Worm (Caenorhabditis elegans) whole organism, early embryonic: ENCODE data around the gene F41E6.7.

Source experiments
- B0310.2 ChIP-seq: sonication (generic microtip); optimal IDR thresholded peaks from 2 replicates; lab custom pipeline; 2016; ENCODE audit warnings: mild to moderate bottlenecking, missing genetic modification characterization, missing compliant biosample characterization
- F13C5.2 ChIP-seq: sonication (generic microtip); optimal IDR thresholded peaks from 2 replicates; lab custom pipeline; 2017; ENCODE audit warnings: mild to moderate bottlenecking, missing genetic modification characterization, inconsistent platforms, missing compliant biosample characterization
- aly-1 ChIP-seq: sonication (generic microtip); optimal IDR thresholded peaks from 2 replicates; lab custom pipeline; 2016; ENCODE audit warnings: missing genetic modification characterization, missing compliant biosample characterization
- ama-1 ChIP-seq: fragments of 150-350 bp; optimal IDR thresholded peaks from 2 replicates; lab custom pipeline; 2014
- ceh-13 ChIP-seq: fragments of 200-800 bp; sonication (Bioruptor generic); optimal IDR thresholded peaks from 2 replicates; lab custom pipeline; 2018; ENCODE audit warnings: mild to moderate bottlenecking, missing genetic modification characterization, missing compliant biosample characterization
- ceh-36 ChIP-seq: sonication (generic microtip); optimal IDR thresholded peaks from 2 replicates; lab custom pipeline; 2016; ENCODE audit warnings: missing genetic modification characterization, inconsistent platforms, missing compliant biosample characterization
- ets-7 ChIP-seq: sonication (generic microtip); optimal IDR thresholded peaks from 2 replicates; lab custom pipeline; 2016; ENCODE audit warnings: missing genotype, missing genetic modification characterization, missing compliant biosample characterization
- flt-1 ChIP-seq: fragments of 200-800 bp; sonication (Bioruptor generic); IDR thresholded peaks from 2 replicates; pipeline ENCODE4 v1.3.6; 2022; ENCODE audit warnings: missing genetic modification characterization, missing compliant biosample characterization
- hmbx-1 ChIP-seq: sonication (generic microtip); optimal IDR thresholded peaks from 2 replicates; lab custom pipeline; 2016; ENCODE audit warnings: mild to moderate bottlenecking, missing genetic modification characterization, missing compliant biosample characterization
- hmg-4 ChIP-seq: fragments of 200-800 bp; sonication (Bioruptor generic); optimal IDR thresholded peaks from 2 replicates; lab custom pipeline; 2018; ENCODE audit warnings: mild to moderate bottlenecking, missing genetic modification characterization, missing compliant biosample characterization
- hnd-1 ChIP-seq: sonication (generic microtip); optimal IDR thresholded peaks from 2 replicates; lab custom pipeline; 2016; ENCODE audit warnings: missing genetic modification characterization, missing compliant biosample characterization
- pes-1 ChIP-seq: fragments of 200-800 bp; sonication (Bioruptor generic); IDR thresholded peaks from 2 replicates; pipeline ENCODE4 v1.3.6; 2022; ENCODE audit warnings: missing genetic modification reagents, missing genetic modification characterization, missing compliant biosample characterization
- scrt-1 ChIP-seq: fragments of 200-800 bp; sonication (Bioruptor generic); IDR thresholded peaks from 2 replicates; pipeline ENCODE4 v1.3.6; 2022; ENCODE audit warnings: missing genetic modification characterization, missing compliant biosample characterization
- sea-1 ChIP-seq: fragments of 200-800 bp; sonication (Bioruptor generic); conservative IDR thresholded peaks from 2 replicates; pipeline ENCODE4 v1.3.6; 2022; ENCODE audit warnings: missing genetic modification characterization, missing compliant biosample characterization
- tbx-11 ChIP-seq: fragments of 200-800 bp; sonication (Bioruptor generic); IDR thresholded peaks from 2 replicates; pipeline ENCODE4 v1.3.6; 2022; ENCODE audit warnings: missing genetic modification characterization, missing compliant biosample characterization
- tbx-37 ChIP-seq: fragments of 200-800 bp; sonication (Bioruptor generic); conservative IDR thresholded peaks from 2 replicates; pipeline ENCODE4 v1.3.6; 2022; ENCODE audit warnings: missing genetic modification reagents, missing genetic modification characterization, missing compliant biosample characterization
- tra-4 ChIP-seq: sonication (generic microtip); optimal IDR thresholded peaks from 2 replicates; lab custom pipeline; 2017; ENCODE audit warnings: missing genetic modification characterization, missing compliant biosample characterization

The F41E6.7 gene

ce11 chrV:8622314-8622713, 23.2 kb upstream of the F41E6.7 start, which contains the start of gene F41E6.1:
F41E6.1 (plus strand) TSS chrV:8622614.
- no peak for TF ChIP-seq ceh-13
- no peak for TF ChIP-seq B0310.2 (tag; lab: Kevin White, UChicago)
- TF ChIP-seq aly-1 (tag; lab: Kevin White, UChicago): no peak
- no peak for TF ChIP-seq ama-1 (lab: Kevin White, UChicago)

DNA sequence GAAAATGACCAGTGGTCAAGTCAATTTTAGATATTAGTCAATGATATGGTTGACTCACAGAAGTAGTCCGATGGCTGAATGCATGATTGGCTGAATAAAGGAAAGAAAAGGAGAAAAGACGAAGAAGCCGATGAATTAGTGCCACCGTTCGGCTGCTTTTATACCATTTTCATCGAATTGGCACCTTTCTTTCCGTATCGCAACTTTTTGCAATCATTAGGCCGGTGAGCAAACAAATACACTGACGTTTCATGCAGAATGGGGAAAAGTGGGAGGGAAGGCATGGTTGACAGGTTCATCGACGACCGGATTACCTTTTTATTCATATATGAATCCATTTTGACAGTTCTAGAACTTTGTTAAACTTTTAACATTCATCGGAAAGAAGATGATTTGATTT, 22.1 kb upstream of the F41E6.7 start, which contains the start of gene idpc-2:
idpc-2 (minus strand) TSS at position 101 of the 400 bp plus-strand sequence.
- TF ChIP-seq aly-1 (tag; lab: Kevin White, UChicago) (no peak), B0310.2 (tag; lab: Kevin White, UChicago) (no peak), scrt-1 (GFP tag; lab: Robert Waterston, UW) (no peak), pes-1 (GFP tag; lab: Robert Waterston, UW) (no peak), F13C5.2 (tag; lab: Kevin White, UChicago) (no peak), tbx-37 (GFP tag; lab: Robert Waterston, UW) (no peak), ama-1 (lab: Kevin White, UChicago) (no peak), ceh-36 (tag; lab: Kevin White, UChicago) (no peak), tbx-11 (GFP tag; lab: Robert Waterston, UW) (no peak), ets-7 (tag; lab: Kevin White, UChicago) (no peak), hnd-1 (tag; lab: Kevin White, UChicago) (no peak), tra-4 (no peak), sea-1 (GFP tag; lab: Robert Waterston, UW) (no peak), hmbx-1 (tag; lab: Kevin White, UChicago) (no peak), ceh-13 (no peak), hmg-4 (GFP tag; lab: Kevin White, UChicago) (no peak), flt-1 (GFP tag; lab: Robert Waterston, UW) (no peak)

ce11 chrV:8618738-8619137, 19.6 kb upstream of the F41E6.7 start, which contains the start of gene grd-5:
grd-5 (plus strand) TSS chrV:8619032.
- TF ChIP-seq F13C5.2 (tag; lab: Kevin White, UChicago): no peak
- TF ChIP-seq tra-4: no peak
- TF ChIP-seq hmg-4 (GFP tag; lab: Kevin White, UChicago): no peak
- TF ChIP-seq sea-1 (GFP tag; lab: Robert Waterston, UW): no peak
- TF ChIP-seq ets-7 (tag; lab: Kevin White, UChicago): no peak
- TF ChIP-seq ceh-36 (tag; lab: Kevin White, UChicago): no peak
- no peak for TF ChIP-seq pes-1 (GFP tag; lab: Robert Waterston, UW)
- TF ChIP-seq ama-1 (lab: Kevin White, UChicago): no peak
- TF ChIP-seq B0310.2 (tag; lab: Kevin White, UChicago): no peak
- TF ChIP-seq tbx-37 (GFP tag; lab: Robert Waterston, UW): no peak
- no peak for TF ChIP-seq ceh-13
- TF ChIP-seq hnd-1 (tag; lab: Kevin White, UChicago): no peak
- TF ChIP-seq tbx-11 (GFP tag; lab: Robert Waterston, UW): no peak
- no peak for TF ChIP-seq flt-1 (GFP tag; lab: Robert Waterston, UW)
- no peak for TF ChIP-seq scrt-1 (GFP tag; lab: Robert Waterston, UW)
- no peak for TF ChIP-seq hmbx-1 (tag; lab: Kevin White, UChicago)
- TF ChIP-seq aly-1 (tag; lab: Kevin White, UChicago): no peak

DNA sequence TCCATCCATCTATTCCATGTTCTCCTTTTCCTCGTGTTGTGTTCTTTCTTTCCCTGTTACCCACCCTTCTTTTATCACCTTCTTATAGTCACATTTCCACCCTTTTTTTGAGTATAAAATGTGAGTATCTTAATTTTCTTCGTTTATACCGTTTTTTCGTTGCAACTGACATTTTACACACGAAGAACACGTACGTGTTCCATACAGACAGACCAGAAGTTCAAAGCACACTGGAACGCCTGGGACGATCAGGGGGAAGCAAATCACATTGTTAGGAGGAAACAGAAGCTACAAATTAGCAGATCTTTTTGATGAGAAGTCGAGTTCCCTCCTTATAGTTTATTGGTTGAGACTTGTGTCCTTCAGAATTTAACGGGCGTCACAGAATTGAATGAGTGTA, 16.6 kb upstream of the F41E6.7 start:
- no peak for TF ChIP-seq pes-1 (GFP tag; lab: Robert Waterston, UW)
- TF ChIP-seq ceh-36 (tag; lab: Kevin White, UChicago): no peak
- no peak for TF ChIP-seq tbx-37 (GFP tag; lab: Robert Waterston, UW)
- no peak for TF ChIP-seq flt-1 (GFP tag; lab: Robert Waterston, UW)
- no peak for TF ChIP-seq scrt-1 (GFP tag; lab: Robert Waterston, UW)
- TF ChIP-seq ets-7 (tag; lab: Kevin White, UChicago): no peak
- TF ChIP-seq tbx-11 (GFP tag; lab: Robert Waterston, UW): no peak
- TF ChIP-seq sea-1 (GFP tag; lab: Robert Waterston, UW): no peak
- TF ChIP-seq tra-4: no peak
- TF ChIP-seq hmg-4 (GFP tag; lab: Kevin White, UChicago): no peak
- TF ChIP-seq F13C5.2 (tag; lab: Kevin White, UChicago): no peak
- TF ChIP-seq hnd-1 (tag; lab: Kevin White, UChicago): no peak
- no peak for TF ChIP-seq aly-1 (tag; lab: Kevin White, UChicago)
- TF ChIP-seq B0310.2 (tag; lab: Kevin White, UChicago): no peak
- no peak for TF ChIP-seq ceh-13
- no peak for TF ChIP-seq ama-1 (lab: Kevin White, UChicago)
- TF ChIP-seq hmbx-1 (tag; lab: Kevin White, UChicago): no peak

ce11 chrV:8610633-8611404, 11.7 kb upstream of the F41E6.7 start, which contains the start of gene fip-4:
fip-4 (minus strand) TSS chrV:8611268.
- TF ChIP-seq pes-1 (GFP tag; lab: Robert Waterston, UW) (no peak), hmbx-1 (tag; lab: Kevin White, UChicago) (no peak), F13C5.2 (tag; lab: Kevin White, UChicago) (no peak), tra-4 (no peak), flt-1 (GFP tag; lab: Robert Waterston, UW) (no peak), ets-7 (tag; lab: Kevin White, UChicago) (no peak), ceh-36 (tag; lab: Kevin White, UChicago) (no peak), hmg-4 (GFP tag; lab: Kevin White, UChicago) (no peak), aly-1 (tag; lab: Kevin White, UChicago) (no peak), tbx-11 (GFP tag; lab: Robert Waterston, UW) (no peak), hnd-1 (tag; lab: Kevin White, UChicago) (no peak)

- TF ChIP-seq aly-1 (tag; lab: Kevin White, UChicago): peak; percentile 18
- TF ChIP-seq hmbx-1 (tag; lab: Kevin White, UChicago): no peak
- no peak for TF ChIP-seq tra-4
- TF ChIP-seq ets-7 (tag; lab: Kevin White, UChicago): no peak
- TF ChIP-seq tbx-11 (GFP tag; lab: Robert Waterston, UW): no peak
- TF ChIP-seq hnd-1 (tag; lab: Kevin White, UChicago): no peak
- TF ChIP-seq B0310.2 (tag; lab: Kevin White, UChicago): peak; percentile 28
- no peak for TF ChIP-seq ceh-36 (tag; lab: Kevin White, UChicago)
- TF ChIP-seq ama-1 (lab: Kevin White, UChicago): no peak
- TF ChIP-seq F13C5.2 (tag; lab: Kevin White, UChicago): no peak
These were observed 10.9 kb upstream of the F41E6.7 start for ce11 chrV:8609776-8610529.
